Fruit fly (Drosophila melanogaster): ENCODE measurements around the gene spel1.

DNA sequence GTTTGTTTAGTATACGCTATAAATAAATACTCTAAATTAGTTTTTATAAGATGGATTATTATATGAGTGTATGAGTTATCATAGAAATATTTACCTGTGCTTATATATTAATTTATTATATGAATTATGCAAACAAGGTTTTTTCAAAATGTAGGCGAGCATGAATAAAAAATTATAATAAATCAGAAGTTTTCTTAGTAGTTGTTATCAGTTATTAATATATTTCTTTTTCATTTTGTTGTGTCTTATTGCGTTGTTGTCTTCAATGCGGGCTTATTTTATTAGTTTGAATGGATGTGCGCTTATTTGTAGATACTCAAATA, 6.1 kb upstream of the spel1 start:
- TF ChIP-seq CTCF (optimal IDR thresholded peaks at IDR 0.05) = no peak
- no peak for TF ChIP-seq CG8478 (optimal IDR thresholded peaks at IDR 0.05)
